Worm (Caenorhabditis elegans) whole organism, L1 larva: ENCODE measurements around the gene T12G3.4.

ENCODE experiments used
- C04F5.9 ChIP-seq: sonication (generic microtip); optimal IDR thresholded peaks from 2 replicates; lab custom pipeline; 2016; ENCODE audit warnings: missing genetic modification characterization, missing compliant biosample characterization
- Y116A8C.19 ChIP-seq: sonication (generic microtip); optimal IDR thresholded peaks from 2 replicates; lab custom pipeline; 2016; ENCODE audit warnings: missing compliant biosample characterization, missing genetic modification characterization, borderline replicate concordance
- aha-1 ChIP-seq: fragments of 150-350 bp; optimal IDR thresholded peaks from 2 replicates; lab custom pipeline; 2014; ENCODE audit warnings: missing biosample characterization, missing genetic modification characterization
- aly-2 ChIP-seq: fragments of 150-350 bp; optimal IDR thresholded peaks from 2 replicates; lab custom pipeline; 2014; ENCODE audit warnings: missing biosample characterization, missing genetic modification characterization
- ama-1 ChIP-seq: fragments of 150-350 bp; optimal IDR thresholded peaks from 2 replicates; lab custom pipeline; 2014
- blmp-1 ChIP-seq: fragments of 150-350 bp; optimal IDR thresholded peaks from 2 replicates; lab custom pipeline; 2014; ENCODE audit warnings: missing biosample characterization, missing genetic modification characterization
- ces-1 ChIP-seq: fragments of 150-350 bp; optimal IDR thresholded peaks from 2 replicates; lab custom pipeline; 2014; ENCODE audit warnings: missing biosample characterization, missing genetic modification reagents, missing genetic modification characterization
- efl-1 ChIP-seq, 4 experiments: fragments of 150-350 bp; optimal IDR thresholded peaks in 3 of 4; peaks in 1 of 4; 1 replicate in 1 of 4; 2 replicates in 3 of 4; lab custom pipeline; 2014; ENCODE audit warnings: missing biosample characterization in 2 of 4, missing genetic modification characterization in 2 of 4, missing genetic modification reagents in 2 of 4
- egl-13 ChIP-seq: sonication (generic microtip); optimal IDR thresholded peaks from 2 replicates; lab custom pipeline; 2016; ENCODE audit warnings: missing genotype, missing genetic modification reagents, missing genetic modification characterization, missing compliant biosample characterization
- egl-27 ChIP-seq, 2 experiments: fragments of 150-350 bp in 1 of 2; sonication (generic microtip); optimal IDR thresholded peaks; 3 replicates each; lab custom pipeline; 2017 to 2018; ENCODE audit warnings: missing biosample characterization in 2 of 2, missing genetic modification characterization in 2 of 2, missing genetic modification reagents in 2 of 2
- elt-2 ChIP-seq: sonication (generic microtip); optimal IDR thresholded peaks from 2 replicates; lab custom pipeline; 2016; ENCODE audit warnings: missing genetic modification characterization, mild to moderate bottlenecking, inconsistent platforms, missing compliant biosample characterization, missing genetic modification reagents
- elt-3 ChIP-seq, 6 experiments: fragments of 150-350 bp in 1 of 6; sonication (generic microtip); optimal IDR thresholded peaks; 2 replicates each; lab custom pipeline; 2017 to 2018; ENCODE audit warnings: missing biosample characterization in 6 of 6, missing genetic modification characterization in 6 of 6, inconsistent platforms in 1 of 6
- fos-1 ChIP-seq: fragments of 150-350 bp; optimal IDR thresholded peaks from 2 replicates; lab custom pipeline; 2014; ENCODE audit warnings: missing biosample characterization, missing genetic modification characterization
- hlh-4 ChIP-seq: sonication (generic microtip); optimal IDR thresholded peaks from 2 replicates; lab custom pipeline; 2016; ENCODE audit warnings: mild to moderate bottlenecking, missing genetic modification characterization, missing compliant biosample characterization
- jun-1 ChIP-seq: fragments of 150-350 bp; optimal IDR thresholded peaks from 2 replicates; lab custom pipeline; 2014; ENCODE audit warnings: missing biosample characterization, missing genetic modification reagents, missing genetic modification characterization
- lin-14 ChIP-seq: fragments of 200-800 bp; sonication (Bioruptor generic); optimal IDR thresholded peaks from 2 replicates; lab custom pipeline; 2018; ENCODE audit warnings: mild to moderate bottlenecking, missing genetic modification characterization, moderate library complexity, missing compliant biosample characterization
- lin-35 ChIP-seq, 2 experiments: fragments of 150-350 bp; optimal IDR thresholded peaks; 2 replicates each; lab custom pipeline; 2014; ENCODE audit warnings: missing biosample characterization in 2 of 2, missing genetic modification characterization in 2 of 2, missing genetic modification reagents in 2 of 2
- lsy-2 ChIP-seq, 2 experiments: fragments of 150-350 bp; optimal IDR thresholded peaks; 2 replicates each; lab custom pipeline; 2014; ENCODE audit warnings: missing biosample characterization in 2 of 2, missing genetic modification characterization in 2 of 2
- mab-9 ChIP-seq: fragments of 200-800 bp; sonication (Bioruptor generic); IDR thresholded peaks from 2 replicates; pipeline ENCODE4 v1.3.6; 2022; ENCODE audit warnings: missing genetic modification reagents, missing genetic modification characterization, missing compliant biosample characterization
- mdl-1 ChIP-seq, 2 experiments: fragments of 150-350 bp; optimal IDR thresholded peaks; 2 replicates each; lab custom pipeline; 2014 to 2017; ENCODE audit warnings: missing biosample characterization in 2 of 2, missing genetic modification characterization in 2 of 2, inconsistent platforms in 1 of 2
- mef-2 ChIP-seq: fragments of 150-350 bp; optimal IDR thresholded peaks from 2 replicates; lab custom pipeline; 2014; ENCODE audit warnings: missing biosample characterization, missing genetic modification characterization
- mep-1 ChIP-seq: fragments of 150-350 bp; optimal IDR thresholded peaks from 2 replicates; lab custom pipeline; 2014; ENCODE audit warnings: missing biosample characterization, missing genetic modification characterization
- nhr-19 ChIP-seq: fragments of 200-800 bp; sonication (Bioruptor generic); conservative IDR thresholded peaks from 2 replicates; pipeline ENCODE4 v1.3.6; 2022; ENCODE audit warnings: missing genetic modification characterization, missing compliant biosample characterization
- nhr-20 ChIP-seq: sonication (generic microtip); optimal IDR thresholded peaks from 2 replicates; lab custom pipeline; 2016; ENCODE audit warnings: mild to moderate bottlenecking, missing genetic modification characterization, missing compliant biosample characterization
- nhr-47 ChIP-seq: sonication (generic microtip); optimal IDR thresholded peaks from 2 replicates; lab custom pipeline; 2016; ENCODE audit warnings: mild to moderate bottlenecking, missing genetic modification characterization, moderate library complexity, missing compliant biosample characterization
- nhr-71 ChIP-seq: sonication (generic microtip); optimal IDR thresholded peaks from 2 replicates; lab custom pipeline; 2016; ENCODE audit warnings: mild to moderate bottlenecking, missing genetic modification characterization, moderate library complexity, missing compliant biosample characterization
- nhr-90 ChIP-seq: sonication (generic microtip); optimal IDR thresholded peaks from 2 replicates; lab custom pipeline; 2016; ENCODE audit warnings: mild to moderate bottlenecking, missing genetic modification characterization, missing compliant biosample characterization; ENCODE audit not compliant: poor library complexity
- pag-3 ChIP-seq: sonication (generic microtip); optimal IDR thresholded peaks from 2 replicates; lab custom pipeline; 2017; ENCODE audit warnings: missing genetic modification characterization, mild to moderate bottlenecking, missing compliant biosample characterization, antibody characterized with exemption, borderline replicate concordance; ENCODE audit not compliant: insufficient read depth
- pqm-1 ChIP-seq: sonication (generic microtip); optimal IDR thresholded peaks from 3 replicates; lab custom pipeline; 2017; ENCODE audit warnings: missing biosample characterization, missing genetic modification characterization
- rnt-1 ChIP-seq: sonication (generic microtip); optimal IDR thresholded peaks from 2 replicates; lab custom pipeline; 2016; ENCODE audit warnings: mild to moderate bottlenecking, missing genetic modification characterization, moderate library complexity, missing compliant biosample characterization
- snu-23 ChIP-seq: sonication (generic microtip); optimal IDR thresholded peaks from 2 replicates; lab custom pipeline; 2016; ENCODE audit warnings: missing genetic modification characterization, missing compliant biosample characterization
- sox-4 ChIP-seq: sonication (generic microtip); optimal IDR thresholded peaks from 2 replicates; lab custom pipeline; 2016; ENCODE audit warnings: missing genetic modification characterization, missing compliant biosample characterization
- sup-37 ChIP-seq: fragments of 200-800 bp; sonication (Bioruptor generic); optimal IDR thresholded peaks from 2 replicates; lab custom pipeline; 2018; ENCODE audit warnings: mild to moderate bottlenecking, missing genetic modification characterization, missing compliant biosample characterization
- tlp-1 ChIP-seq: fragments of 150-350 bp; optimal IDR thresholded peaks from 2 replicates; lab custom pipeline; 2014; ENCODE audit warnings: missing biosample characterization, missing genetic modification characterization
- unc-130 ChIP-seq: fragments of 150-350 bp; optimal IDR thresholded peaks from 2 replicates; lab custom pipeline; 2017; ENCODE audit warnings: missing biosample characterization, missing genetic modification characterization, inconsistent platforms
- unc-30 ChIP-seq: sonication (generic microtip); optimal IDR thresholded peaks from 2 replicates; lab custom pipeline; 2017; ENCODE audit warnings: missing biosample characterization, missing genetic modification characterization
- unc-62 ChIP-seq: fragments of 150-350 bp; optimal IDR thresholded peaks from 2 replicates; lab custom pipeline; 2014; ENCODE audit warnings: missing biosample characterization, missing genetic modification reagents, missing genetic modification characterization
- unc-86 ChIP-seq: sonication (generic microtip); optimal IDR thresholded peaks from 2 replicates; lab custom pipeline; 2016; ENCODE audit warnings: missing genetic modification characterization, missing compliant biosample characterization
- vab-15 ChIP-seq: sonication (generic microtip); optimal IDR thresholded peaks from 2 replicates; lab custom pipeline; 2017; ENCODE audit warnings: missing genotype, mild to moderate bottlenecking, missing genetic modification characterization, missing compliant biosample characterization
- zag-1 ChIP-seq: fragments of 150-350 bp; optimal IDR thresholded peaks from 2 replicates; lab custom pipeline; 2014; ENCODE audit warnings: missing biosample characterization, missing genetic modification characterization
- zip-4 ChIP-seq: fragments of 200-800 bp; sonication (Bioruptor generic); optimal IDR thresholded peaks from 2 replicates; lab custom pipeline; 2018; ENCODE audit warnings: mild to moderate bottlenecking, missing genetic modification characterization, moderate library complexity, missing compliant biosample characterization
- ztf-11 ChIP-seq, 2 experiments: sonication (generic microtip); optimal IDR thresholded peaks; 2 replicates each; lab custom pipeline; 2016 to 2017; ENCODE audit warnings: missing genetic modification characterization in 2 of 2, missing biosample characterization in 1 of 2, missing compliant biosample characterization in 1 of 2
- ztf-4 ChIP-seq: fragments of 150-350 bp; optimal IDR thresholded peaks from 2 replicates; lab custom pipeline; 2014; ENCODE audit warnings: missing biosample characterization, missing genetic modification characterization

Gene T12G3.4

ce11 chrIV:12036924-12037323 is 11.1 kb upstream of the T12G3.4 start:
- TF ChIP-seq lin-14 (GFP tag; lab: Kevin White, UChicago) (no peak), efl-1 (optimal IDR thresholded peaks at IDR 0.05; lab: Kevin White, UChicago) (peak in 1 of 2 experiments; percentile 14), efl-1 (GFP tag; optimal IDR thresholded peaks at IDR 0.05 in 1 of 2; lab: Kevin White, UChicago) (peak in 1 of 2 experiments; percentile 33), elt-3 (tag; optimal IDR thresholded peaks at IDR 0.05; lab: Kevin White, UChicago) (no peak), nhr-90 (tag; lab: Kevin White, UChicago) (peak; percentile 62), mef-2 (tag; lab: Kevin White, UChicago) (no peak), snu-23 (no peak), zag-1 (tag; lab: Kevin White, UChicago) (no peak), mep-1 (peak; percentile 17), fos-1 (tag; lab: Kevin White, UChicago) (no peak), ztf-11 (tag; optimal IDR thresholded peaks at IDR 0.05; lab: Kevin White, UChicago) (peak in 1 of 2 experiments; percentile 16), Y116A8C.19 (tag; lab: Kevin White, UChicago) (no peak), sup-37 (no peak), lsy-2 (tag; optimal IDR thresholded peaks at IDR 0.05; lab: Kevin White, UChicago) (peak; percentile 6 to 10), vab-15 (tag; lab: Kevin White, UChicago) (no peak), unc-30 (tag; lab: Kevin White, UChicago) (no peak), sox-4 (tag; lab: Kevin White, UChicago) (no peak), nhr-47 (peak; percentile 42), rnt-1 (tag; lab: Kevin White, UChicago) (no peak), aha-1 (tag; lab: Kevin White, UChicago) (no peak), ztf-4 (tag; lab: Kevin White, UChicago) (peak; percentile 57), egl-27 (tag; optimal IDR thresholded peaks at IDR 0.05; lab: Kevin White, UChicago) (no peak), unc-62 (GFP tag; lab: Kevin White, UChicago) (no peak), unc-86 (tag; lab: Kevin White, UChicago) (no peak), nhr-71 (tag; lab: Kevin White, UChicago) (peak; percentile 46), aly-2 (tag; lab: Kevin White, UChicago) (peak; percentile 91), tlp-1 (tag; lab: Kevin White, UChicago) (no peak), lin-35 (GFP tag; optimal IDR thresholded peaks at IDR 0.05; lab: Kevin White, UChicago) (peak in 1 of 2 experiments; percentile 9), ama-1 (lab: Kevin White, UChicago) (peak; percentile 81), mdl-1 (tag; optimal IDR thresholded peaks at IDR 0.05; lab: Kevin White, UChicago) (no peak), ces-1 (GFP tag; lab: Kevin White, UChicago) (no peak), zip-4 (no peak), pag-3 (tag; lab: Kevin White, UChicago) (no peak), egl-13 (tag; lab: Kevin White, UChicago) (no peak), mab-9 (GFP tag; lab: Robert Waterston, UW) (no peak), pqm-1 (tag; lab: Kevin White, UChicago) (no peak)

DNA sequence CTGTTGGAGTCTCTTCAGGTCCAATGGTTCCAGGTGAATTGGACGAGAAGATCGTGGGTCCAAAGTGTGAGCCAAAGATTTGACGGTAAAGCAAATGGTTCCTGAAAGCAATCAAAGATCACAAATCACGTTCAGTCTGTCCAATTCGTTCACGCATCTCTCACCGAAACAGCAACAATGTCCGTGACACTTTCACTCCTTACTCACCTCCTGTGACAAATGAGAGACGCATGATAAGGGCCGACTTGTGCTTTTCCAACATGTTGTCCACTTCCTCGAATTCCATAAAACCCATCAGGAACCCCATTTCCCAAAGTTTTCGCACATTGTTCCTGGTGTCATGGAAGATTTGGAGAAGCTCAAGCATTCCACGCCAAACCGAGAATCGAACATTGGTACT is 7.6 kb upstream of the T12G3.4 start:
- TF ChIP-seq pqm-1 (tag; lab: Kevin White, UChicago) (no peak), jun-1 (tag; lab: Kevin White, UChicago) (no peak), lin-35 (GFP tag; optimal IDR thresholded peaks at IDR 0.05; lab: Kevin White, UChicago) (peak in 1 of 2 experiments; percentile 50), blmp-1 (tag; lab: Kevin White, UChicago) (peak; percentile 64), nhr-71 (tag; lab: Kevin White, UChicago) (peak; percentile 2), elt-2 (tag; lab: Kevin White, UChicago) (peak; percentile 14), ztf-4 (tag; lab: Kevin White, UChicago) (no peak)
- TF ChIP-seq, all 84 proteins: peak for 4

ce11 chrIV:12043054-12043453 is 5.0 kb upstream of the T12G3.4 start:
- TF ChIP-seq hlh-4 (no peak), nhr-71 (tag; lab: Kevin White, UChicago) (peak; percentile 6), elt-2 (tag; lab: Kevin White, UChicago) (peak; percentile 14), unc-130 (tag; lab: Kevin White, UChicago) (no peak), C04F5.9 (tag; lab: Kevin White, UChicago) (no peak), nhr-20 (peak; percentile 32), nhr-19 (GFP tag; lab: Robert Waterston, UW) (peak; percentile 39; the same call in 1 of the 2 replicates), lin-35 (GFP tag; optimal IDR thresholded peaks at IDR 0.05; lab: Kevin White, UChicago) (peak in 1 of 2 experiments; percentile 25)
